Fruit fly (Drosophila melanogaster) whole organism, embryonic: Measurements from ENCODE around the gene CG7579.

ENCODE experiments used
- Bdp1 ChIP-seq: fragments of 200-800 bp; sonication (Bioruptor generic); optimal IDR thresholded peaks from 3 replicates; lab custom pipeline; 2016; ENCODE audit warnings: missing biosample characterization, missing genetic modification characterization
- CG11085 ChIP-seq: fragments of 200-800 bp; sonication (Bioruptor generic); IDR thresholded peaks from 2 replicates; pipeline ENCODE4 v1.3.6; 2022; ENCODE audit warnings: missing biosample characterization, missing genetic modification characterization
- CG11093 ChIP-seq: fragments of 200-800 bp; sonication (Bioruptor generic); IDR thresholded peaks from 3 replicates; pipeline ENCODE4 v1.3.6; 2022; ENCODE audit warnings: missing biosample characterization, missing genetic modification characterization
- CG12391 ChIP-seq: fragments of 200-800 bp; sonication (Bioruptor generic); optimal IDR thresholded peaks from 3 replicates; lab custom pipeline; 2018; ENCODE audit warnings: missing biosample characterization, mild to moderate bottlenecking, missing genetic modification characterization, moderate library complexity
- CG13894 ChIP-seq: fragments of 200-800 bp; sonication (Bioruptor generic); optimal IDR thresholded peaks from 3 replicates; lab custom pipeline; 2018; ENCODE audit warnings: missing biosample characterization, mild to moderate bottlenecking, missing genetic modification characterization, moderate library complexity
- CG15601 ChIP-seq: fragments of 200-800 bp; sonication (Bioruptor generic); optimal IDR thresholded peaks from 3 replicates; lab custom pipeline; 2019; ENCODE audit warnings: missing biosample characterization, mild to moderate bottlenecking, missing genetic modification characterization, moderate library complexity
- CG15696 ChIP-seq: fragments of 200-800 bp; sonication (Bioruptor generic); optimal IDR thresholded peaks from 2 replicates; lab custom pipeline; 2019; ENCODE audit warnings: missing biosample characterization, mild to moderate bottlenecking, missing genetic modification characterization, moderate library complexity
- CG17829 ChIP-seq: fragments of 200-800 bp; optimal IDR thresholded peaks from 2 replicates; lab custom pipeline; 2019; ENCODE audit warnings: missing biosample characterization, mild to moderate bottlenecking, missing genetic modification characterization, moderate library complexity
- CG1792 ChIP-seq: fragments of 200-800 bp; sonication (Bioruptor generic); optimal IDR thresholded peaks from 2 replicates; lab custom pipeline; 2016; ENCODE audit warnings: missing biosample characterization, missing genetic modification characterization
- CG1832 ChIP-seq: fragments of 200-800 bp; sonication (Bioruptor generic); optimal IDR thresholded peaks from 2 replicates; lab custom pipeline; 2017; ENCODE audit warnings: missing biosample characterization, mild to moderate bottlenecking, missing genetic modification characterization, inconsistent platforms
- CG2120 ChIP-seq: fragments of 200-800 bp; sonication (Bioruptor generic); optimal IDR thresholded peaks from 3 replicates; lab custom pipeline; 2016; ENCODE audit warnings: missing biosample characterization, missing genetic modification characterization
- CG2875 ChIP-seq: fragments of 200-800 bp; sonication (Bioruptor generic); optimal IDR thresholded peaks from 2 replicates; lab custom pipeline; 2017; ENCODE audit warnings: missing biosample characterization, mild to moderate bottlenecking, missing genetic modification characterization, missing genetic modification reagents
- CG3407 ChIP-seq: fragments of 200-800 bp; sonication (Bioruptor generic); optimal IDR thresholded peaks from 2 replicates; lab custom pipeline; 2018; ENCODE audit warnings: missing biosample characterization, mild to moderate bottlenecking, missing genetic modification characterization
- CG4282 ChIP-seq: fragments of 200-800 bp; sonication (Bioruptor generic); optimal IDR thresholded peaks from 2 replicates; lab custom pipeline; 2016; ENCODE audit warnings: missing biosample characterization, missing genetic modification characterization
- CG5180 ChIP-seq: fragments of 200-800 bp; sonication (Bioruptor generic); optimal IDR thresholded peaks from 3 replicates; lab custom pipeline; 2017; ENCODE audit warnings: missing biosample characterization, missing genetic modification characterization, mild to moderate bottlenecking, moderate library complexity, missing genetic modification reagents
- CG6791 ChIP-seq: fragments of 200-800 bp; sonication (Bioruptor generic); IDR thresholded peaks from 3 replicates; pipeline ENCODE4 v1.3.6; 2022; ENCODE audit warnings: missing biosample characterization, missing genetic modification characterization; ENCODE audit not compliant: partially characterized antibody
- CG7745 ChIP-seq: fragments of 200-800 bp; sonication (Bioruptor generic); optimal IDR thresholded peaks from 2 replicates; lab custom pipeline; 2018; ENCODE audit warnings: missing biosample characterization, mild to moderate bottlenecking, missing genetic modification characterization, moderate library complexity
- CG7786 ChIP-seq: fragments of 200-800 bp; sonication (Bioruptor generic); optimal IDR thresholded peaks from 2 replicates; lab custom pipeline; 2016; ENCODE audit warnings: missing biosample characterization, missing genetic modification characterization
- CG9797 ChIP-seq: fragments of 200-800 bp; sonication (Bioruptor generic); optimal IDR thresholded peaks from 3 replicates; lab custom pipeline; 2018; ENCODE audit warnings: missing biosample characterization, mild to moderate bottlenecking, missing genetic modification characterization
- CG9876 ChIP-seq: fragments of 200-800 bp; sonication (Bioruptor generic); optimal IDR thresholded peaks from 2 replicates; lab custom pipeline; 2016; ENCODE audit warnings: missing biosample characterization, missing genetic modification characterization
- ERR ChIP-seq: fragments of 200-800 bp; sonication (Bioruptor generic); optimal IDR thresholded peaks from 2 replicates; lab custom pipeline; 2016; ENCODE audit warnings: missing biosample characterization, missing genetic modification characterization
- Eip74EF ChIP-seq, 2 experiments: fragments of 200-800 bp in 1 of 2; fragments of >200 bp in 1 of 2; sonication (Bioruptor generic) in 1 of 2; optimal IDR thresholded peaks; 2 replicates each; lab custom pipeline; 2017 to 2019; ENCODE audit warnings: missing biosample characterization in 2 of 2, missing genetic modification characterization in 2 of 2, mild to moderate bottlenecking in 1 of 2, moderate library complexity in 1 of 2
- Hr3 ChIP-seq: fragments of 200-800 bp; sonication (Bioruptor generic); optimal IDR thresholded peaks from 3 replicates; lab custom pipeline; 2016; ENCODE audit warnings: missing biosample characterization, missing genetic modification characterization
- Neu2 ChIP-seq: fragments of 200-800 bp; sonication (Bioruptor generic); optimal IDR thresholded peaks from 3 replicates; lab custom pipeline; 2016; ENCODE audit warnings: missing biosample characterization, missing genetic modification characterization, borderline replicate concordance
- Nf-YA ChIP-seq: fragments of 200-800 bp; sonication (Bioruptor generic); IDR thresholded peaks from 2 replicates; pipeline ENCODE4 v1.3.6; 2022; ENCODE audit warnings: missing biosample characterization, missing genetic modification characterization
- Opbp ChIP-seq: fragments of 200-800 bp; sonication (Bioruptor generic); IDR thresholded peaks from 3 replicates; pipeline ENCODE4 v1.3.6; 2022; ENCODE audit warnings: missing biosample characterization, missing genetic modification characterization; ENCODE audit not compliant: partially characterized antibody
- Rfx ChIP-seq: fragments of 200-800 bp; sonication (Bioruptor generic); IDR thresholded peaks from 2 replicates; pipeline ENCODE4 v1.3.6; 2022; ENCODE audit warnings: missing biosample characterization, missing genetic modification characterization
- Rx ChIP-seq: fragments of 200-800 bp; sonication (Bioruptor generic); IDR thresholded peaks from 2 replicates; pipeline ENCODE4 v1.3.6; 2022; ENCODE audit warnings: missing biosample characterization, missing genetic modification characterization
- TFAM ChIP-seq: fragments of 200-800 bp; sonication (Bioruptor generic); optimal IDR thresholded peaks from 2 replicates; lab custom pipeline; 2017; ENCODE audit warnings: missing biosample characterization, missing genetic modification characterization, inconsistent platforms
- ase ChIP-seq: fragments of 200-800 bp; sonication (Bioruptor generic); IDR thresholded peaks from 3 replicates; pipeline ENCODE4 v1.3.6; 2022; ENCODE audit warnings: missing biosample characterization, missing genetic modification characterization
- ato ChIP-seq: fragments of 200-800 bp; sonication (Bioruptor generic); IDR thresholded peaks from 2 replicates; pipeline ENCODE4 v1.3.6; 2022; ENCODE audit warnings: missing biosample characterization, missing genetic modification characterization; ENCODE audit not compliant: partially characterized antibody
- bab2 ChIP-seq: fragments of 200-800 bp; sonication (Bioruptor generic); optimal IDR thresholded peaks from 2 replicates; lab custom pipeline; 2016; ENCODE audit warnings: missing biosample characterization, missing genetic modification characterization
- cg ChIP-seq: fragments of 200-800 bp; sonication (Bioruptor generic); optimal IDR thresholded peaks from 3 replicates; lab custom pipeline; 2019; ENCODE audit warnings: missing biosample characterization, mild to moderate bottlenecking, missing genetic modification characterization, moderate library complexity
- chm ChIP-seq: fragments of 200-800 bp; sonication (Bioruptor generic); IDR thresholded peaks from 2 replicates; pipeline ENCODE4 v1.3.6; 2022; ENCODE audit warnings: missing biosample characterization, missing genetic modification characterization
- croc ChIP-seq: fragments of 200-800 bp; sonication (Bioruptor generic); conservative IDR thresholded peaks from 3 replicates; pipeline ENCODE4 v1.3.6; 2022; ENCODE audit warnings: missing biosample characterization, missing genetic modification characterization
- dati ChIP-seq: fragments of 200-800 bp; sonication (Bioruptor generic); IDR thresholded peaks from 2 replicates; pipeline ENCODE4 v1.3.6; 2022; ENCODE audit warnings: missing biosample characterization, missing genetic modification characterization
- en ChIP-seq: fragments of 200-800 bp; sonication (Bioruptor generic); optimal IDR thresholded peaks from 2 replicates; lab custom pipeline; 2016; ENCODE audit warnings: missing biosample characterization, missing genetic modification characterization
- gce ChIP-seq: fragments of 200-800 bp; sonication (Bioruptor generic); IDR thresholded peaks from 3 replicates; pipeline ENCODE4 v1.3.6; 2022; ENCODE audit warnings: missing biosample characterization, missing genetic modification characterization
- gfzf ChIP-seq: fragments of 200-800 bp; sonication (Bioruptor generic); optimal IDR thresholded peaks from 2 replicates; lab custom pipeline; 2016; ENCODE audit warnings: missing biosample characterization, mild to moderate bottlenecking, missing genetic modification characterization, moderate library complexity
- h ChIP-seq: fragments of >200 bp; optimal IDR thresholded peaks from 2 replicates; lab custom pipeline; 2017
- ind ChIP-seq: fragments of 200-800 bp; sonication (Bioruptor generic); optimal IDR thresholded peaks from 3 replicates; lab custom pipeline; 2016; ENCODE audit warnings: missing biosample characterization, missing genetic modification characterization
- jigr1 ChIP-seq: fragments of 200-800 bp; sonication (Bioruptor generic); IDR thresholded peaks from 3 replicates; pipeline ENCODE4 v1.3.6; 2022; ENCODE audit warnings: missing biosample characterization, missing genetic modification characterization
- mam ChIP-seq: fragments of 200-800 bp; sonication (Bioruptor generic); optimal IDR thresholded peaks from 3 replicates; lab custom pipeline; 2016; ENCODE audit warnings: missing biosample characterization, missing genetic modification characterization
- nerfin-2 ChIP-seq: fragments of 200-800 bp; sonication (Bioruptor generic); IDR thresholded peaks from 2 replicates; pipeline ENCODE4 v1.3.6; 2022; ENCODE audit warnings: missing biosample characterization, missing genetic modification characterization; ENCODE audit not compliant: partially characterized antibody
- pnt ChIP-seq: fragments of 200-800 bp; sonication (Bioruptor generic); optimal IDR thresholded peaks from 3 replicates; lab custom pipeline; 2016; ENCODE audit warnings: missing biosample characterization, missing genetic modification characterization
- seq ChIP-seq: fragments of 200-800 bp; sonication (Bioruptor generic); IDR thresholded peaks from 2 replicates; pipeline ENCODE4 v1.3.6; 2022; ENCODE audit warnings: missing biosample characterization, missing genetic modification characterization
- sim ChIP-seq: fragments of 200-800 bp; sonication (Bioruptor generic); IDR thresholded peaks from 2 replicates; pipeline ENCODE4 v1.3.6; 2022; ENCODE audit warnings: missing biosample characterization, missing genetic modification characterization
- sima ChIP-seq: fragments of 200-800 bp; sonication (Bioruptor generic); optimal IDR thresholded peaks from 2 replicates; lab custom pipeline; 2016; ENCODE audit warnings: missing biosample characterization, missing genetic modification characterization
- tgo ChIP-seq: fragments of 200-800 bp; sonication (Bioruptor generic); IDR thresholded peaks from 3 replicates; pipeline ENCODE4 v1.3.6; 2022; ENCODE audit warnings: missing biosample characterization, missing genetic modification characterization
- tna ChIP-seq: fragments of 200-800 bp; sonication (Bioruptor generic); IDR thresholded peaks from 2 replicates; pipeline ENCODE4 v1.3.6; 2022; ENCODE audit warnings: missing biosample characterization, missing genetic modification characterization; ENCODE audit not compliant: partially characterized antibody
- vnd ChIP-seq: fragments of 200-800 bp; sonication (Bioruptor generic); IDR thresholded peaks from 3 replicates; pipeline ENCODE4 v1.3.6; 2022; ENCODE audit warnings: missing biosample characterization, missing genetic modification characterization; ENCODE audit not compliant: partially characterized antibody
- z ChIP-seq: fragments of 200-800 bp; sonication (Bioruptor generic); IDR thresholded peaks from 3 replicates; pipeline ENCODE4 v1.3.6; 2022; ENCODE audit warnings: missing biosample characterization, missing genetic modification characterization

The CG7579 gene

dm6 chr3L:15672800-15673199 lies 10.4 kb downstream of the CG7579 start (continued):
- TF ChIP-seq CG6791 (no peak), CG15601 (tag; lab: Kevin White, UChicago) (peak; percentile 35), bab2 (GFP tag; lab: Kevin White, UChicago) (no peak), CG4282 (GFP tag; lab: Kevin White, UChicago) (no peak), Nf-YA (no peak), croc (GFP tag; lab: Robert Waterston, UW) (no peak), tna (GFP tag; lab: Robert Waterston, UW) (no peak), sim (GFP tag; lab: Robert Waterston, UW) (no peak), chm (GFP tag; lab: Robert Waterston, UW) (no peak), CG7745 (tag; lab: Kevin White, UChicago) (peak; percentile 3), CG1832 (GFP tag; lab: Kevin White, UChicago) (no peak), gfzf (GFP tag; lab: Kevin White, UChicago) (no peak), seq (GFP tag; lab: Robert Waterston, UW) (no peak), z (GFP tag; lab: Robert Waterston, UW) (no peak), CG9797 (GFP tag; lab: Kevin White, UChicago) (no peak), Neu2 (GFP tag; lab: Kevin White, UChicago) (no peak), Bdp1 (no peak), CG3407 (no peak), dati (GFP tag; lab: Robert Waterston, UW) (0 out of 2 replicates have a peak, but pooled peaks have one; percentile 19), jigr1 (GFP tag; lab: Robert Waterston, UW) (no peak), ase (GFP tag; lab: Robert Waterston, UW) (no peak), vnd (no peak), Rx (no peak), cg (GFP tag; lab: Kevin White, UChicago) (no peak), CG11085 (no peak), CG1792 (GFP tag; lab: Kevin White, UChicago) (no peak), CG9876 (GFP tag; lab: Kevin White, UChicago) (no peak), CG12391 (tag; lab: Kevin White, UChicago) (peak; percentile 54), en (GFP tag; lab: Kevin White, UChicago) (no peak), sima (GFP tag; lab: Kevin White, UChicago) (no peak), ind (no peak), TFAM (GFP tag; lab: Kevin White, UChicago) (no peak), CG2875 (GFP tag; lab: Kevin White, UChicago) (no peak), ato (GFP tag; lab: Robert Waterston, UW) (no peak), Hr3 (GFP tag; lab: Kevin White, UChicago) (no peak), Rfx (GFP tag; lab: Robert Waterston, UW) (no peak), gce (GFP tag; lab: Robert Waterston, UW) (no peak), tgo (GFP tag; lab: Robert Waterston, UW) (no peak), CG7786 (GFP tag; lab: Kevin White, UChicago) (no peak), h (no peak), CG13894 (tag; lab: Kevin White, UChicago) (no peak), pnt (no peak), Eip74EF (GFP tag; optimal IDR thresholded peaks at IDR 0.05; lab: Kevin White, UChicago) (no peak), ERR (GFP tag; lab: Kevin White, UChicago) (no peak), CG5180 (GFP tag; lab: Kevin White, UChicago) (no peak), Opbp (GFP tag; lab: Robert Waterston, UW) (no peak), CG11093 (no peak), CG15696 (peak; percentile 44), mam (no peak), nerfin-2 (GFP tag; lab: Robert Waterston, UW) (no peak), CG2120 (GFP tag; lab: Kevin White, UChicago) (no peak), CG17829 (tag; lab: Kevin White, UChicago) (peak; percentile 61)
